Worm (Caenorhabditis elegans) whole organism, L4 larva: ENCODE data around the gene ddx-15.

Source experiments
- F26F4.8 ChIP-seq: fragments of 200-800 bp; sonication (Bioruptor generic); conservative IDR thresholded peaks from 2 replicates; pipeline ENCODE4 v1.3.6; 2022; ENCODE audit warnings: missing genetic modification characterization, missing compliant biosample characterization
- F37D6.2 ChIP-seq: sonication (generic microtip); optimal IDR thresholded peaks from 2 replicates; lab custom pipeline; 2016; ENCODE audit warnings: mild to moderate bottlenecking, missing genetic modification characterization, missing compliant biosample characterization
- F44E2.7 ChIP-seq: fragments of 200-800 bp; sonication (Bioruptor generic); IDR thresholded peaks from 2 replicates; pipeline ENCODE4 v2.1.2; 2022; ENCODE audit warnings: missing genetic modification characterization, missing compliant biosample characterization
- F49E8.2 ChIP-seq: sonication (generic microtip); optimal IDR thresholded peaks from 2 replicates; lab custom pipeline; 2016; ENCODE audit warnings: missing compliant biosample characterization, mild to moderate bottlenecking, missing genetic modification characterization, borderline replicate concordance
- T20F7.1 ChIP-seq: fragments of 200-800 bp; sonication (Bioruptor generic); optimal IDR thresholded peaks from 2 replicates; lab custom pipeline; 2018; ENCODE audit warnings: mild to moderate bottlenecking, missing genetic modification characterization, missing compliant biosample characterization
- T26A8.4 ChIP-seq: fragments of 200-800 bp; sonication (Bioruptor generic); IDR thresholded peaks from 2 replicates; pipeline ENCODE4 v1.3.6; 2022; ENCODE audit warnings: missing genetic modification characterization, missing compliant biosample characterization
- Y48G9A.11 ChIP-seq: fragments of 200-800 bp; sonication (Bioruptor generic); IDR thresholded peaks from 2 replicates; pipeline ENCODE4 v1.3.6; 2022; ENCODE audit warnings: missing genetic modification reagents, missing genetic modification characterization, missing compliant biosample characterization
- Y5F2A.4 ChIP-seq: fragments of 200-800 bp; sonication (Bioruptor generic); optimal IDR thresholded peaks from 2 replicates; lab custom pipeline; 2018; ENCODE audit warnings: mild to moderate bottlenecking, missing genetic modification characterization, missing compliant biosample characterization
- ZK546.5 ChIP-seq, 2 experiments: sonication (generic microtip); optimal IDR thresholded peaks; 2 replicates each; lab custom pipeline; 2017; ENCODE audit warnings: missing biosample characterization in 2 of 2, missing genetic modification characterization in 2 of 2
- aly-2 ChIP-seq: sonication (generic microtip); optimal IDR thresholded peaks from 2 replicates; lab custom pipeline; 2018; ENCODE audit warnings: missing biosample characterization, missing genetic modification characterization
- ama-1 ChIP-seq: fragments of 150-350 bp; optimal IDR thresholded peaks from 2 replicates; lab custom pipeline; 2014; ENCODE audit warnings: inconsistent platforms, mixed read lengths
- attf-4 ChIP-seq: sonication (generic microtip); optimal IDR thresholded peaks from 3 replicates; lab custom pipeline; 2017; ENCODE audit warnings: missing biosample characterization, missing genetic modification characterization
- ceh-28 ChIP-seq: fragments of 150-350 bp; optimal IDR thresholded peaks from 2 replicates; lab custom pipeline; 2014; ENCODE audit warnings: missing biosample characterization, missing genetic modification reagents, missing genetic modification characterization
- ceh-62 ChIP-seq: sonication (generic microtip); optimal IDR thresholded peaks from 2 replicates; lab custom pipeline; 2017; ENCODE audit warnings: missing biosample characterization, missing genetic modification characterization
- ctbp-1 ChIP-seq: fragments of 200-800 bp; sonication (Bioruptor generic); IDR thresholded peaks from 2 replicates; pipeline ENCODE4 v1.3.6; 2022; ENCODE audit warnings: missing genetic modification reagents, missing genetic modification characterization, missing compliant biosample characterization
- dmd-6 ChIP-seq: fragments of 200-800 bp; sonication (Bioruptor generic); IDR thresholded peaks from 2 replicates; pipeline ENCODE4 v1.3.6; 2022; ENCODE audit warnings: missing genetic modification reagents, missing genetic modification characterization, missing compliant biosample characterization
- dmd-9 ChIP-seq: fragments of 200-800 bp; sonication (Bioruptor generic); IDR thresholded peaks from 2 replicates; pipeline ENCODE4 v1.3.6; 2022; ENCODE audit warnings: missing genetic modification reagents, missing genetic modification characterization, missing compliant biosample characterization
- dpl-1 ChIP-seq: fragments of 150-350 bp; optimal IDR thresholded peaks from 2 replicates; lab custom pipeline; 2014; ENCODE audit warnings: missing biosample characterization, missing genetic modification reagents, missing genetic modification characterization
- dve-1 ChIP-seq: sonication (generic microtip); optimal IDR thresholded peaks from 2 replicates; lab custom pipeline; 2017; ENCODE audit warnings: antibody characterized with exemption, mild to moderate bottlenecking, missing genetic modification characterization, missing compliant biosample characterization; ENCODE audit not compliant: insufficient read depth
- egl-43 ChIP-seq: fragments of 200-800 bp; sonication (Bioruptor generic); IDR thresholded peaks from 2 replicates; pipeline ENCODE4 v1.3.6; 2022; ENCODE audit warnings: missing genetic modification reagents, missing genetic modification characterization, missing compliant biosample characterization
- fkh-10 ChIP-seq: fragments of 150-350 bp; optimal IDR thresholded peaks from 2 replicates; lab custom pipeline; 2014; ENCODE audit warnings: missing biosample characterization, missing genetic modification reagents, missing genetic modification characterization
- fos-1 ChIP-seq: fragments of 150-350 bp; optimal IDR thresholded peaks from 2 replicates; lab custom pipeline; 2014; ENCODE audit warnings: missing biosample characterization, missing genetic modification characterization
- gei-8 ChIP-seq: fragments of 200-800 bp; sonication (Bioruptor generic); optimal IDR thresholded peaks from 2 replicates; lab custom pipeline; 2018; ENCODE audit warnings: mild to moderate bottlenecking, missing genetic modification characterization, missing compliant biosample characterization
- hmg-1.1 ChIP-seq: fragments of 200-800 bp; sonication (Bioruptor generic); IDR thresholded peaks from 2 replicates; pipeline ENCODE4 v1.3.6; 2022; ENCODE audit warnings: missing genetic modification reagents, missing genetic modification characterization, missing compliant biosample characterization
- jun-1 ChIP-seq: fragments of 150-350 bp; optimal IDR thresholded peaks from 2 replicates; lab custom pipeline; 2014; ENCODE audit warnings: missing biosample characterization, missing genetic modification reagents, missing genetic modification characterization
- lim-7 ChIP-seq: fragments of 200-800 bp; sonication (Bioruptor generic); IDR thresholded peaks from 2 replicates; pipeline ENCODE4 v1.3.6; 2022; ENCODE audit warnings: missing genetic modification characterization, missing compliant biosample characterization
- lin-1 ChIP-seq: fragments of 200-800 bp; sonication (Bioruptor generic); IDR thresholded peaks from 2 replicates; pipeline ENCODE4 v1.3.6; 2022; ENCODE audit warnings: missing genetic modification reagents, missing genetic modification characterization, missing compliant biosample characterization
- lin-13 ChIP-seq: fragments of 150-350 bp; optimal IDR thresholded peaks from 2 replicates; lab custom pipeline; 2014; ENCODE audit warnings: missing biosample characterization, missing genetic modification reagents, missing genetic modification characterization
- lin-15B ChIP-seq: fragments of 150-350 bp; sonication (generic microtip); optimal IDR thresholded peaks from 3 replicates; lab custom pipeline; 2014; ENCODE audit warnings: missing biosample characterization, missing genetic modification characterization
- lin-38 ChIP-seq: fragments of 200-800 bp; sonication (Bioruptor generic); IDR thresholded peaks from 2 replicates; pipeline ENCODE4 v1.3.6; 2022; ENCODE audit warnings: missing genetic modification reagents, missing genetic modification characterization, missing compliant biosample characterization
- lsy-2 ChIP-seq, 2 experiments: fragments of 150-350 bp in 1 of 2; sonication (generic microtip) in 1 of 2; optimal IDR thresholded peaks; 2 replicates each; lab custom pipeline; 2014 to 2017; ENCODE audit warnings: missing biosample characterization in 2 of 2, missing genetic modification characterization in 2 of 2
- mdl-1 ChIP-seq, 2 experiments: fragments of 150-350 bp in 1 of 2; sonication (generic microtip) in 1 of 2; optimal IDR thresholded peaks; 2 replicates each; lab custom pipeline; 2014 to 2017; ENCODE audit warnings: missing biosample characterization in 2 of 2, missing genetic modification characterization in 2 of 2
- mep-1 ChIP-seq: fragments of 150-350 bp; sonication (generic microtip); optimal IDR thresholded peaks from 3 replicates; lab custom pipeline; 2014; ENCODE audit warnings: missing biosample characterization, missing genetic modification characterization
- mxl-3 ChIP-seq: fragments of 200-800 bp; sonication (Bioruptor generic); optimal IDR thresholded peaks from 2 replicates; lab custom pipeline; 2018; ENCODE audit warnings: mild to moderate bottlenecking, missing genetic modification characterization, missing compliant biosample characterization
- nhr-111 ChIP-seq: fragments of 200-800 bp; sonication (Bioruptor generic); optimal IDR thresholded peaks from 2 replicates; lab custom pipeline; 2018; ENCODE audit warnings: mild to moderate bottlenecking, missing genetic modification characterization, missing compliant biosample characterization
- nhr-237 ChIP-seq: sonication (generic microtip); optimal IDR thresholded peaks from 2 replicates; lab custom pipeline; 2017; ENCODE audit warnings: missing biosample characterization, missing genetic modification characterization
- nhr-25 ChIP-seq: sonication (generic microtip); optimal IDR thresholded peaks from 2 replicates; lab custom pipeline; 2017; ENCODE audit warnings: missing genetic modification characterization, mild to moderate bottlenecking, missing compliant biosample characterization, antibody characterized with exemption, moderate library complexity, borderline replicate concordance; ENCODE audit not compliant: insufficient read depth
- nhr-48 ChIP-seq: sonication (generic microtip); optimal IDR thresholded peaks from 2 replicates; lab custom pipeline; 2016; ENCODE audit warnings: mild to moderate bottlenecking, missing genetic modification characterization, missing compliant biosample characterization
- nhr-6 ChIP-seq: fragments of 150-350 bp; optimal IDR thresholded peaks from 2 replicates; lab custom pipeline; 2014; ENCODE audit warnings: missing biosample characterization, missing genetic modification characterization
- nhr-76 ChIP-seq: fragments of 150-350 bp; optimal IDR thresholded peaks from 2 replicates; lab custom pipeline; 2014; ENCODE audit warnings: missing biosample characterization, missing genetic modification characterization
- php-3 ChIP-seq: fragments of 200-800 bp; sonication (Bioruptor generic); IDR thresholded peaks from 2 replicates; pipeline ENCODE4 v1.3.6; 2022; ENCODE audit warnings: missing genetic modification reagents, missing genetic modification characterization, missing compliant biosample characterization
- set-16 ChIP-seq: fragments of 200-800 bp; sonication (Bioruptor generic); IDR thresholded peaks from 2 replicates; pipeline ENCODE4 v1.3.6; 2022; ENCODE audit warnings: missing genetic modification reagents, missing genetic modification characterization, missing compliant biosample characterization
- skn-1 ChIP-seq: fragments of 150-350 bp; optimal IDR thresholded peaks from 2 replicates; lab custom pipeline; 2014; ENCODE audit warnings: missing biosample characterization, missing genetic modification characterization
- snpc-4 ChIP-seq: fragments of 150-350 bp; optimal IDR thresholded peaks from 2 replicates; lab custom pipeline; 2014; ENCODE audit warnings: missing biosample characterization, missing genetic modification characterization
- spr-1 ChIP-seq: sonication (generic microtip); optimal IDR thresholded peaks from 2 replicates; lab custom pipeline; 2016; ENCODE audit warnings: mild to moderate bottlenecking, missing genetic modification characterization, missing compliant biosample characterization
- tag-97 ChIP-seq: fragments of 200-800 bp; sonication (Bioruptor generic); IDR thresholded peaks from 2 replicates; pipeline ENCODE4 v1.3.6; 2022; ENCODE audit warnings: missing genetic modification characterization, missing compliant biosample characterization
- tra-1 ChIP-seq: fragments of 200-800 bp; sonication (Bioruptor generic); IDR thresholded peaks from 2 replicates; pipeline ENCODE4 v1.3.6; 2022; ENCODE audit warnings: missing genetic modification reagents, missing genetic modification characterization, missing compliant biosample characterization
- unc-130 ChIP-seq: sonication (generic microtip); optimal IDR thresholded peaks from 2 replicates; lab custom pipeline; 2016; ENCODE audit warnings: missing genetic modification reagents, missing genetic modification characterization, missing compliant biosample characterization
- unc-39 ChIP-seq: sonication (generic microtip); optimal IDR thresholded peaks from 2 replicates; lab custom pipeline; 2017; ENCODE audit warnings: missing biosample characterization, missing genetic modification characterization
- vab-7 ChIP-seq: fragments of 200-800 bp; sonication (Bioruptor generic); IDR thresholded peaks from 2 replicates; pipeline ENCODE4 v1.3.6; 2022; ENCODE audit warnings: missing genetic modification reagents, missing genetic modification characterization, missing compliant biosample characterization
- zag-1 ChIP-seq: fragments of 150-350 bp; optimal IDR thresholded peaks from 2 replicates; lab custom pipeline; 2014; ENCODE audit warnings: missing biosample characterization, missing genetic modification characterization
- zfp-2 ChIP-seq: sonication (generic microtip); optimal IDR thresholded peaks from 2 replicates; lab custom pipeline; 2016; ENCODE audit warnings: mild to moderate bottlenecking, missing genetic modification characterization, missing compliant biosample characterization
- zip-11 ChIP-seq: fragments of 200-800 bp; sonication (Bioruptor generic); IDR thresholded peaks from 2 replicates; pipeline ENCODE4 v1.3.6; 2022; ENCODE audit warnings: missing genetic modification characterization, missing compliant biosample characterization

ddx-15 gene

DNA sequence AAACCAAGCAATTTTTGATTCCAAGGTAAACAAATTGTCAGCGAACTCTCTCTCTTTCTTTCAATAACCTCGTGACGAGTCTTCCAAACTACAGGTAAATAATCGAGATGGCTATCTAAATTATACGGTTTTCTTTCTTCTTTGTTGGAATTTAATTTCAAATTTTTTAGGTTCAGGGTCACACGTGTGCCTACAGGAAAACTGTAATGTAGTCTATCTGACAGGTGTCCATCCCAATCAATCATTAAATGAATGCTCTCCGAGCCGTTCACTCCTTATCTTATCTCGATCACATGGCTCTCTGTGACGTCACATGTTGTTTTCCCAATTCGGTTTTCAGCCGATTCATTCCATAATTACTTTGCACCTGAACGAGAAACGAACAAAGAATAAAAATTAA, 38.4 kb downstream of the ddx-15 start (continued):
- TF ChIP-seq ZK546.5 (tag; optimal IDR thresholded peaks at IDR 0.05; lab: Kevin White, UChicago) (no peak), aly-2 (tag; lab: Kevin White, UChicago) (no peak), attf-4 (tag; lab: Kevin White, UChicago) (no peak), ceh-28 (tag; lab: Kevin White, UChicago) (no peak), Y48G9A.11 (no peak), lin-38 (peak; percentile 28; the same call in 1 of the 2 replicates), F44E2.7 (GFP tag; lab: Robert Waterston, UW) (no peak), nhr-111 (GFP tag; lab: Kevin White, UChicago) (no peak), mdl-1 (tag; optimal IDR thresholded peaks at IDR 0.05; lab: Kevin White, UChicago) (peak in 1 of 2 experiments; percentile 5), php-3 (GFP tag; lab: Robert Waterston, UW) (peak; percentile 84), ceh-62 (no peak), snpc-4 (tag; lab: Kevin White, UChicago) (no peak), lin-13 (GFP tag; lab: Kevin White, UChicago) (no peak), lin-15B (tag; lab: Kevin White, UChicago) (no peak), mep-1 (tag; lab: Kevin White, UChicago) (peak; percentile 40), unc-39 (no peak), lsy-2 (tag; optimal IDR thresholded peaks at IDR 0.05; lab: Kevin White, UChicago) (peak in 1 of 2 experiments; percentile 29), T20F7.1 (GFP tag; lab: Kevin White, UChicago) (no peak), set-16 (GFP tag; lab: Robert Waterston, UW) (no peak), F37D6.2 (tag; lab: Kevin White, UChicago) (no peak), zag-1 (tag; lab: Kevin White, UChicago) (no peak), unc-130 (GFP tag; lab: Kevin White, UChicago) (no peak), lin-1 (GFP tag; lab: Robert Waterston, UW) (peak; percentile 71; the same call in 1 of the 2 replicates), tag-97 (GFP tag; lab: Robert Waterston, UW) (no peak), nhr-76 (tag; lab: Kevin White, UChicago) (no peak), skn-1 (tag; lab: Kevin White, UChicago) (no peak), tra-1 (GFP tag; lab: Robert Waterston, UW) (peak; percentile 72), dpl-1 (GFP tag; lab: Kevin White, UChicago) (no peak), nhr-25 (tag; lab: Kevin White, UChicago) (no peak), nhr-237 (no peak), egl-43 (GFP tag; lab: Robert Waterston, UW) (no peak), fkh-10 (GFP tag; lab: Kevin White, UChicago) (no peak), fos-1 (tag; lab: Kevin White, UChicago) (no peak), hmg-1.1 (GFP tag; lab: Robert Waterston, UW) (no peak), mxl-3 (no peak), Y5F2A.4 (GFP tag; lab: Kevin White, UChicago) (no peak), vab-7 (no peak), jun-1 (tag; lab: Kevin White, UChicago) (no peak), zip-11 (GFP tag; lab: Robert Waterston, UW) (no peak), spr-1 (no peak), ctbp-1 (no peak), F49E8.2 (tag; lab: Kevin White, UChicago) (no peak), lim-7 (GFP tag; lab: Robert Waterston, UW) (no peak), dve-1 (tag; lab: Kevin White, UChicago) (peak; percentile 93), dmd-9 (GFP tag; lab: Robert Waterston, UW) (no peak), gei-8 (GFP tag; lab: Kevin White, UChicago) (no peak), F26F4.8 (GFP tag; lab: Robert Waterston, UW) (no peak), dmd-6 (GFP tag; lab: Robert Waterston, UW) (peak; percentile 89), zfp-2 (tag; lab: Kevin White, UChicago) (no peak), ama-1 (lab: Kevin White, UChicago) (no peak), nhr-48 (tag; lab: Kevin White, UChicago) (peak; percentile 27), nhr-6 (tag; lab: Kevin White, UChicago) (no peak), T26A8.4 (GFP tag; lab: Robert Waterston, UW) (no peak; the same call in 1 of the 2 replicates)
